Worm (Caenorhabditis elegans) whole organism, mixed stage, embryonic: Measurements from ENCODE around the gene snrp-3.

ENCODE experiments used
- M03D4.4 ChIP-seq: sonication (generic microtip); optimal IDR thresholded peaks from 2 replicates; lab custom pipeline; 2017; ENCODE audit warnings: mild to moderate bottlenecking, missing genetic modification characterization, missing compliant biosample characterization
- bed-3 ChIP-seq: fragments of 200-800 bp; sonication (Bioruptor generic); optimal IDR thresholded peaks from 3 replicates; lab custom pipeline; 2018; ENCODE audit warnings: mild to moderate bottlenecking, missing genetic modification characterization, moderate library complexity, missing compliant biosample characterization
- blmp-1 ChIP-seq: fragments of 150-350 bp; optimal IDR thresholded peaks from 2 replicates; lab custom pipeline; 2014; ENCODE audit warnings: missing biosample characterization, missing genetic modification characterization
- ceh-39 ChIP-seq: fragments of 150-350 bp; optimal IDR thresholded peaks from 2 replicates; lab custom pipeline; 2014; ENCODE audit warnings: missing biosample characterization, missing genetic modification characterization
- ceh-43 ChIP-seq: fragments of 200-800 bp; sonication (Bioruptor generic); optimal IDR thresholded peaks from 2 replicates; lab custom pipeline; 2018; ENCODE audit warnings: mild to moderate bottlenecking, missing genetic modification characterization, moderate library complexity, missing compliant biosample characterization
- ceh-83 ChIP-seq: fragments of 200-800 bp; sonication (Bioruptor generic); optimal IDR thresholded peaks from 2 replicates; lab custom pipeline; 2018; ENCODE audit warnings: mild to moderate bottlenecking, missing genetic modification characterization, missing compliant biosample characterization
- ces-1 ChIP-seq: fragments of 150-350 bp; optimal IDR thresholded peaks from 2 replicates; lab custom pipeline; 2014; ENCODE audit warnings: missing biosample characterization, missing genetic modification reagents, missing genetic modification characterization
- cnd-1 ChIP-seq: fragments of 200-800 bp; sonication (Bioruptor generic); optimal IDR thresholded peaks from 2 replicates; lab custom pipeline; 2018; ENCODE audit warnings: mild to moderate bottlenecking, missing genetic modification characterization, missing compliant biosample characterization
- elt-3 ChIP-seq: fragments of 150-350 bp; optimal IDR thresholded peaks from 2 replicates; lab custom pipeline; 2014; ENCODE audit warnings: missing biosample characterization, missing genetic modification characterization
- flh-1 ChIP-seq: fragments of 200-800 bp; sonication (Bioruptor generic); optimal IDR thresholded peaks from 2 replicates; lab custom pipeline; 2018; ENCODE audit warnings: mild to moderate bottlenecking, missing genetic modification characterization, moderate library complexity, missing compliant biosample characterization
- ham-2 ChIP-seq: fragments of 200-800 bp; sonication (Bioruptor generic); optimal IDR thresholded peaks from 2 replicates; lab custom pipeline; 2018; ENCODE audit warnings: mild to moderate bottlenecking, missing genetic modification characterization, missing compliant biosample characterization
- hlh-1 ChIP-seq: fragments of 150-350 bp; optimal IDR thresholded peaks from 2 replicates; lab custom pipeline; 2014; ENCODE audit warnings: missing biosample characterization, missing genetic modification reagents, missing genetic modification characterization
- lin-13 ChIP-seq: fragments of 150-350 bp; optimal IDR thresholded peaks from 2 replicates; lab custom pipeline; 2014; ENCODE audit warnings: missing biosample characterization, missing genetic modification characterization
- lin-32 ChIP-seq: fragments of 200-800 bp; sonication (Bioruptor generic); optimal IDR thresholded peaks from 2 replicates; lab custom pipeline; 2018; ENCODE audit warnings: mild to moderate bottlenecking, missing genetic modification characterization, missing compliant biosample characterization
- lsy-2 ChIP-seq: fragments of 150-350 bp; optimal IDR thresholded peaks from 2 replicates; lab custom pipeline; 2014; ENCODE audit warnings: missing biosample characterization, missing genetic modification characterization
- mab-5 ChIP-seq: fragments of 150-350 bp; optimal IDR thresholded peaks from 2 replicates; lab custom pipeline; 2014; ENCODE audit warnings: missing biosample characterization, missing genetic modification characterization
- mep-1 ChIP-seq: fragments of 150-350 bp; optimal IDR thresholded peaks from 2 replicates; lab custom pipeline; 2017; ENCODE audit warnings: missing biosample characterization, missing genetic modification reagents, missing genetic modification characterization, inconsistent platforms
- mls-2 ChIP-seq: sonication (generic microtip); optimal IDR thresholded peaks from 2 replicates; lab custom pipeline; 2016; ENCODE audit warnings: mild to moderate bottlenecking, missing genetic modification characterization, moderate library complexity, missing compliant biosample characterization
- nhr-12 ChIP-seq: fragments of 150-350 bp; optimal IDR thresholded peaks from 2 replicates; lab custom pipeline; 2014; ENCODE audit warnings: missing biosample characterization, missing genetic modification characterization
- nhr-2 ChIP-seq: fragments of 150-350 bp; optimal IDR thresholded peaks from 2 replicates; lab custom pipeline; 2014; ENCODE audit warnings: missing biosample characterization, missing genetic modification characterization
- nhr-237 ChIP-seq: fragments of 150-350 bp; optimal IDR thresholded peaks from 2 replicates; lab custom pipeline; 2014; ENCODE audit warnings: missing biosample characterization, missing genetic modification characterization
- nhr-28 ChIP-seq: fragments of 150-350 bp; optimal IDR thresholded peaks from 2 replicates; lab custom pipeline; 2014; ENCODE audit warnings: missing biosample characterization, missing genetic modification characterization
- nhr-76 ChIP-seq: sonication (generic microtip); optimal IDR thresholded peaks from 2 replicates; lab custom pipeline; 2017; ENCODE audit warnings: missing biosample characterization, missing genetic modification characterization
- pha-4 ChIP-seq: fragments of 150-350 bp; optimal IDR thresholded peaks from 2 replicates; lab custom pipeline; 2018; ENCODE audit warnings: missing biosample characterization, missing genetic modification reagents, missing genetic modification characterization
- sem-2 ChIP-seq: fragments of 200-800 bp; sonication (Bioruptor generic); optimal IDR thresholded peaks from 2 replicates; lab custom pipeline; 2018; ENCODE audit warnings: mild to moderate bottlenecking, missing genetic modification characterization, missing compliant biosample characterization
- snpc-4 ChIP-seq: fragments of 150-350 bp; optimal IDR thresholded peaks from 2 replicates; lab custom pipeline; 2014; ENCODE audit warnings: missing biosample characterization, missing genetic modification characterization
- sptf-1 ChIP-seq: sonication (generic microtip); optimal IDR thresholded peaks from 2 replicates; lab custom pipeline; 2017; ENCODE audit warnings: mild to moderate bottlenecking, missing genetic modification characterization, moderate library complexity, missing compliant biosample characterization
- tbx-8 ChIP-seq: fragments of 200-800 bp; sonication (Bioruptor generic); optimal IDR thresholded peaks from 2 replicates; lab custom pipeline; 2018; ENCODE audit warnings: mild to moderate bottlenecking, missing genetic modification characterization, moderate library complexity, missing compliant biosample characterization
- unc-120 ChIP-seq: sonication (generic microtip); optimal IDR thresholded peaks from 2 replicates; lab custom pipeline; 2017; ENCODE audit warnings: missing genetic modification characterization, missing compliant biosample characterization; ENCODE audit not compliant: poor library complexity, severe bottlenecking
- unc-39 ChIP-seq: fragments of 150-350 bp; optimal IDR thresholded peaks from 2 replicates; lab custom pipeline; 2014; ENCODE audit warnings: missing biosample characterization, missing genetic modification characterization
- unc-62 ChIP-seq: fragments of 150-350 bp; optimal IDR thresholded peaks from 2 replicates; lab custom pipeline; 2014; ENCODE audit warnings: missing biosample characterization, missing genetic modification reagents, missing genetic modification characterization
- zip-8 ChIP-seq: fragments of 150-350 bp; optimal IDR thresholded peaks from 2 replicates; lab custom pipeline; 2014; ENCODE audit warnings: missing biosample characterization, missing genetic modification characterization
- ztf-11 ChIP-seq: fragments of 150-350 bp; optimal IDR thresholded peaks from 2 replicates; lab custom pipeline; 2014; ENCODE audit warnings: missing biosample characterization, missing genetic modification characterization

snrp-3 gene

DNA sequence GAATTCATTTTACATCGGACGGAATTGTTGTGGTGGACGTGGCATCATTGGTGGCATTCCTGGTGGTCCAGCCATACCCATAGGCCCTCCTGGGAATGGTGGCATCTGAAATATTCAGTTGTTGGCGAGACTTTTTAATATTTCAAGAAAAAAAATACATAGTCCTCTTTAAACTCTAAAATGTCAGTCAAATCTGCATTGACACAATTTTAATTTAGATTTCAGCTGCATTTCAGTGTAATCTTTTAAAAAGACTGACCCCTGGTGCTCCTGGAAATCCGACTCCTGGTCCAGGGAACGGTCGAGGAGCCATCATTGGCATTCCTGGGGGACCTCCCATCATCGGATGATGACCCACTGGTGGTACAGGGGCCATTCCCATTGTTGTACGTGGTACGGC is 644 bp downstream of the snrp-3 start:
- TF ChIP-seq bed-3 (GFP tag; lab: Kevin White, UChicago) (no peak), cnd-1 (tag; lab: Kevin White, UChicago) (no peak), nhr-237 (tag; lab: Kevin White, UChicago) (no peak), flh-1 (GFP tag; lab: Kevin White, UChicago) (no peak), mep-1 (tag; lab: Kevin White, UChicago) (no peak), ham-2 (no peak), sptf-1 (tag; lab: Kevin White, UChicago) (no peak)

- TF ChIP-seq unc-62 (no peak), pha-4 (tag; lab: Kevin White, UChicago) (no peak), lin-32 (GFP tag; lab: Kevin White, UChicago) (no peak), sem-2 (GFP tag; lab: Kevin White, UChicago) (no peak), ceh-39 (tag; lab: Kevin White, UChicago) (no peak), mls-2 (tag; lab: Kevin White, UChicago) (no peak), tbx-8 (GFP tag; lab: Kevin White, UChicago) (no peak), nhr-28 (no peak), hlh-1 (tag; lab: Kevin White, UChicago) (no peak)
Observed at ce11 chrIV:8686510-8686909, 1.1 kb downstream of the snrp-3 start, which contains the start of gene pole-2. Gene pole-2 (minus strand): TSS chrIV:8686610.

- no peak for TF ChIP-seq lin-13
- TF ChIP-seq nhr-237 (tag; lab: Kevin White, UChicago), result no peak
- TF ChIP-seq ceh-83, result no peak
Observed at ce11 chrIV:8679225-8679624, 8.4 kb downstream of the snrp-3 start, which contains the start of gene nlp-60. Gene nlp-60 (minus strand): TSS chrIV:8679325.

DNA sequence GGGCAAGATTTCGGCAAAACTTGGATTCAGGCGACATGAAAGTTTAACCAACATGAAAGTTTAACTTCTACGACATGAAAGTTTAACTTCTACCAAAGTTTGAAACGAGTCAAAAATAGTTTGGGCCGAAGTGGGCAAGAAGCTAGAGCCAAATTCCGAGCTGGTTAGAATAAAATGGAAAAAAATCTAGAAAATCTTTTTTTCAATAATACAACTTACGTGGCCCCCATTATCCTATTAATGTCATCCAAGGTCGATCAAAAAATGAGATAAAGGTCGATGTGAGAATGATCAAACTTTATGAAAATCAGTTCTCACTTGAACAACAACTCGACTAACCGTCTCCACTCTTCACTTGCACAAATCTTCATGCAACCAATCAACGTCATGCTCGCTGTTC is 10.3 kb downstream of the snrp-3 start, which contains the start of gene F08B4.8:
Gene F08B4.8 (plus strand): TSS at position 301 of the 400 bp plus-strand sequence.
- no peak for TF ChIP-seq sem-2 (GFP tag; lab: Kevin White, UChicago)
- TF ChIP-seq blmp-1, result no peak
- no peak for TF ChIP-seq mab-5 (tag; lab: Kevin White, UChicago)
- TF ChIP-seq M03D4.4 (tag; lab: Kevin White, UChicago), result no peak
- no peak for TF ChIP-seq tbx-8 (GFP tag; lab: Kevin White, UChicago)
- TF ChIP-seq ces-1 (GFP tag; lab: Kevin White, UChicago), result no peak
- no peak for TF ChIP-seq ceh-43 (GFP tag; lab: Kevin White, UChicago)
- TF ChIP-seq sptf-1 (tag; lab: Kevin White, UChicago), result no peak
- TF ChIP-seq, all 35 proteins: peak for 0

- TF ChIP-seq nhr-28 (no peak), unc-39 (tag; lab: Kevin White, UChicago) (no peak)
- TF ChIP-seq, all 35 proteins: peak for 0
Observed at ce11 chrIV:8673733-8674375, 13.8 kb downstream of the snrp-3 start.

DNA sequence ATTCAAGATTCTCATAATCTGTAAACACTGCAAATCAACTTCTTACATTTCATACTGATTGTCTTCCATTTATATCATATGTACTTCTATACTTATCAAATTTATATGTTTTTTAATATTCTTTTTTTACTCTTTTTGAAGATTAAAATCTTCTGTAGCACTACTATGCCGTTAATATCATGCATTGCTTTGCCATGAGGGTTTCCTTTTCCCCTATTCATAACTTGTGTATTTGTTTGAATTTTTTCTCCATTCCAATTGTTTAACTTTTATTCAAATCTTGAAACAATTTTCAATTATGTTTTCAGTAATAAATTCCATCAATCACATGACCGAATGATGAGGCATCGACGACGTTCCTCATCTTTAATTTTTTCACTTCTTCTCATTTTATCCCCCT is 19.0 kb downstream of the snrp-3 start, which contains the start of gene cdh-5:
Gene cdh-5 (plus strand): TSS at position 301 of the 400 bp plus-strand sequence.
- TF ChIP-seq zip-8 (no peak), flh-1 (GFP tag; lab: Kevin White, UChicago) (no peak), ham-2 (no peak), nhr-12 (tag; lab: Kevin White, UChicago) (no peak), lin-32 (GFP tag; lab: Kevin White, UChicago) (no peak), hlh-1 (tag; lab: Kevin White, UChicago) (no peak), lsy-2 (no peak), nhr-76 (tag; lab: Kevin White, UChicago) (no peak), sem-2 (GFP tag; lab: Kevin White, UChicago) (no peak), ztf-11 (tag; lab: Kevin White, UChicago) (no peak), elt-3 (tag; lab: Kevin White, UChicago) (no peak), mab-5 (tag; lab: Kevin White, UChicago) (no peak), unc-39 (tag; lab: Kevin White, UChicago) (no peak), unc-120 (no peak), snpc-4 (no peak), nhr-2 (tag; lab: Kevin White, UChicago) (no peak), tbx-8 (GFP tag; lab: Kevin White, UChicago) (no peak), M03D4.4 (tag; lab: Kevin White, UChicago) (no peak), mep-1 (tag; lab: Kevin White, UChicago) (no peak), ceh-39 (tag; lab: Kevin White, UChicago) (no peak)
